Worm (Caenorhabditis elegans): ENCODE measurements around the gene irld-38.

Gene irld-38

DNA sequence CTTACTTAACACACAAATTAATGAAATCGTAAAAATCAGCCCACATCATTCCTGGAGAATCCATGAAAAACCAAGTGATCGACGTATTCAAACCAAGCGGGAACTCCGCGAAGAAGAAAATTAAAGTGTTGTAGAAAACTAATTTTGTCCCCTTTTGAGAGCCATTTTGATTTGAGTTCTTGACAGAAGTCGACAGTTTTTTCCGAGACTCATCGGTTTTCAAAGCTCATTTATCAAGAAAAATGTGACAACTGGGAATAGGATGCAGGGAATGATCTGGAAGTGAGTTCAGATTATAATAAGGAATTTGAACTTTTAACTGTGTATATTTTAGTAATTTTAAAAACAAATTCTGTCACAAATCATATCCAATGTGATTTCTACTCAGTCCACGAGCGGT is 20.8 kb downstream of the irld-38 start, which contains the start of gene srw-135:
TSS of gene srw-135 (minus strand) at position 101 of the 400 bp plus-strand sequence.
- TF ChIP-seq cnd-1 (tag; optimal IDR thresholded peaks at IDR 0.05): no peak
- no peak for TF ChIP-seq bed-3 (GFP tag; optimal IDR thresholded peaks at IDR 0.05)
- no peak for TF ChIP-seq ceh-83 (GFP tag; optimal IDR thresholded peaks at IDR 0.05)
- TF ChIP-seq hlh-1 (tag; optimal IDR thresholded peaks at IDR 0.05): no peak
- no peak for TF ChIP-seq mab-5 (tag; optimal IDR thresholded peaks at IDR 0.05)
- TF ChIP-seq nhr-12 (tag; optimal IDR thresholded peaks at IDR 0.05): no peak
- TF ChIP-seq lsy-2 (tag; optimal IDR thresholded peaks at IDR 0.05): no peak
- TF ChIP-seq ces-1 (GFP tag; optimal IDR thresholded peaks at IDR 0.05): no peak
- TF ChIP-seq blmp-1 (tag; optimal IDR thresholded peaks at IDR 0.05): no peak
- no peak for TF ChIP-seq tbx-8 (GFP tag; optimal IDR thresholded peaks at IDR 0.05)
- TF ChIP-seq unc-39 (tag; optimal IDR thresholded peaks at IDR 0.05): no peak
- no peak for TF ChIP-seq sem-2 (GFP tag; optimal IDR thresholded peaks at IDR 0.05)
- no peak for TF ChIP-seq lin-13 (tag; optimal IDR thresholded peaks at IDR 0.05)
- TF ChIP-seq nhr-2 (tag; optimal IDR thresholded peaks at IDR 0.05): no peak
- no peak for TF ChIP-seq ceh-39 (tag; optimal IDR thresholded peaks at IDR 0.05)
- no peak for TF ChIP-seq elt-3 (tag; optimal IDR thresholded peaks at IDR 0.05)
- no peak for TF ChIP-seq snpc-4 (tag; optimal IDR thresholded peaks at IDR 0.05)
- no peak for TF ChIP-seq lin-32 (GFP tag; optimal IDR thresholded peaks at IDR 0.05)
- no peak for TF ChIP-seq M03D4.4 (tag; optimal IDR thresholded peaks at IDR 0.05)
- no peak for TF ChIP-seq ztf-11 (tag; optimal IDR thresholded peaks at IDR 0.05)

- TF ChIP-seq elt-3 (tag; optimal IDR thresholded peaks at IDR 0.05) (no peak), nhr-237 (tag; optimal IDR thresholded peaks at IDR 0.05) (no peak), lin-13 (tag; optimal IDR thresholded peaks at IDR 0.05) (no peak), nhr-28 (tag; optimal IDR thresholded peaks at IDR 0.05) (no peak), ztf-11 (tag; optimal IDR thresholded peaks at IDR 0.05) (no peak), pha-4 (tag; optimal IDR thresholded peaks at IDR 0.05) (no peak), unc-39 (tag; optimal IDR thresholded peaks at IDR 0.05) (no peak), flh-1 (GFP tag; optimal IDR thresholded peaks at IDR 0.05) (no peak), blmp-1 (tag; optimal IDR thresholded peaks at IDR 0.05) (no peak), sptf-1 (tag; optimal IDR thresholded peaks at IDR 0.05) (no peak), sem-2 (GFP tag; optimal IDR thresholded peaks at IDR 0.05) (no peak), unc-62 (GFP tag; optimal IDR thresholded peaks at IDR 0.05) (no peak), ceh-43 (GFP tag; optimal IDR thresholded peaks at IDR 0.05) (no peak), ham-2 (GFP tag; optimal IDR thresholded peaks at IDR 0.05) (no peak), M03D4.4 (tag; optimal IDR thresholded peaks at IDR 0.05) (no peak), ceh-83 (GFP tag; optimal IDR thresholded peaks at IDR 0.05) (no peak), hlh-1 (tag; optimal IDR thresholded peaks at IDR 0.05) (no peak), drap-1 (GFP tag; optimal IDR thresholded peaks at IDR 0.05) (no peak), nhr-12 (tag; optimal IDR thresholded peaks at IDR 0.05) (no peak), mls-2 (tag; optimal IDR thresholded peaks at IDR 0.05) (no peak)
These were observed 21.8 kb downstream of the irld-38 start, which contains the start of gene srw-136 for ce11 chrV:3010468-3010867. Gene srw-136 (minus strand): TSS chrV:3010568.

- TF ChIP-seq cnd-1 (tag; optimal IDR thresholded peaks at IDR 0.05): no peak
- no peak for TF ChIP-seq drap-1 (GFP tag; optimal IDR thresholded peaks at IDR 0.05)
- no peak for TF ChIP-seq elt-1 (tag; optimal IDR thresholded peaks at IDR 0.05; ENCODE audit: borderline replicate concordance, insufficient read depth)
- no peak for TF ChIP-seq unc-39 (tag; optimal IDR thresholded peaks at IDR 0.05)
- TF ChIP-seq sem-2 (GFP tag; optimal IDR thresholded peaks at IDR 0.05): no peak
- TF ChIP-seq mls-2 (tag; optimal IDR thresholded peaks at IDR 0.05): no peak
- no peak for TF ChIP-seq lin-32 (GFP tag; optimal IDR thresholded peaks at IDR 0.05)
- TF ChIP-seq tbx-8 (GFP tag; optimal IDR thresholded peaks at IDR 0.05): no peak
- no peak for TF ChIP-seq sptf-1 (tag; optimal IDR thresholded peaks at IDR 0.05)
- TF ChIP-seq nhr-2 (tag; optimal IDR thresholded peaks at IDR 0.05): no peak
- TF ChIP-seq nhr-237 (tag; optimal IDR thresholded peaks at IDR 0.05): no peak
- no peak for TF ChIP-seq nhr-76 (tag; optimal IDR thresholded peaks at IDR 0.05)
- TF ChIP-seq ceh-39 (tag; optimal IDR thresholded peaks at IDR 0.05): no peak
- TF ChIP-seq nhr-12 (tag; optimal IDR thresholded peaks at IDR 0.05): no peak
- no peak for TF ChIP-seq ztf-11 (tag; optimal IDR thresholded peaks at IDR 0.05)
- TF ChIP-seq flh-1 (GFP tag; optimal IDR thresholded peaks at IDR 0.05): no peak
- no peak for TF ChIP-seq unc-62 (GFP tag; optimal IDR thresholded peaks at IDR 0.05)
- TF ChIP-seq lsy-2 (tag; optimal IDR thresholded peaks at IDR 0.05): no peak
- no peak for TF ChIP-seq ceh-83 (GFP tag; optimal IDR thresholded peaks at IDR 0.05)
- no peak for TF ChIP-seq elt-3 (tag; optimal IDR thresholded peaks at IDR 0.05)
These were observed 26.3 kb downstream of the irld-38 start, which contains the start of gene srw-112 for ce11 chrV:3005964-3006363. Gene srw-112 (minus strand): TSS chrV:3006064.

- TF ChIP-seq nhr-237 (tag; optimal IDR thresholded peaks at IDR 0.05) (no peak), ces-1 (GFP tag; optimal IDR thresholded peaks at IDR 0.05) (no peak), drap-1 (GFP tag; optimal IDR thresholded peaks at IDR 0.05) (no peak), nhr-12 (tag; optimal IDR thresholded peaks at IDR 0.05) (no peak), ztf-11 (tag; optimal IDR thresholded peaks at IDR 0.05) (no peak), snpc-4 (tag; optimal IDR thresholded peaks at IDR 0.05) (no peak)
These were observed 32.5 kb downstream of the irld-38 start, which contains the start of gene srw-119 for ce11 chrV:2999736-3000135. Gene srw-119 (minus strand): TSS chrV:2999836.

Measured in whole organism, mixed stage, embryonic.